Fruit fly (Drosophila melanogaster) whole organism, pupa: Measurements from ENCODE around the gene CG33191.

ENCODE experiments used
- CG10348 ChIP-seq: fragments of 200-800 bp; sonication (Bioruptor generic); IDR thresholded peaks from 2 replicates; pipeline ENCODE4 v1.3.6; 2022; ENCODE audit warnings: missing biosample characterization, missing genetic modification characterization
- CG12605 ChIP-seq: fragments of 200-800 bp; sonication (Bioruptor generic); IDR thresholded peaks from 2 replicates; pipeline ENCODE4 v1.3.6; 2022; ENCODE audit warnings: missing biosample characterization, missing genetic modification characterization
- CG13204 ChIP-seq: fragments of 200-800 bp; sonication (Bioruptor generic); optimal IDR thresholded peaks from 2 replicates; lab custom pipeline; 2018; ENCODE audit warnings: missing biosample characterization, mild to moderate bottlenecking, missing genetic modification characterization, moderate library complexity
- CG14655 ChIP-seq: fragments of 200-800 bp; sonication (Bioruptor generic); optimal IDR thresholded peaks from 3 replicates; lab custom pipeline; 2017; ENCODE audit warnings: mild to moderate bottlenecking, missing biosample characterization, missing genetic modification reagents, missing genetic modification characterization
- CG15710 ChIP-seq: fragments of 200-800 bp; sonication (Bioruptor generic); optimal IDR thresholded peaks from 2 replicates; lab custom pipeline; 2018; ENCODE audit warnings: missing biosample characterization, mild to moderate bottlenecking, missing genetic modification characterization, moderate library complexity
- CG17806 ChIP-seq: fragments of 200-800 bp; sonication (Bioruptor generic); optimal IDR thresholded peaks from 2 replicates; lab custom pipeline; 2018; ENCODE audit warnings: missing biosample characterization, mild to moderate bottlenecking, missing genetic modification characterization, moderate library complexity
- CG32121 ChIP-seq: fragments of 200-800 bp; sonication (Bioruptor generic); IDR thresholded peaks from 2 replicates; pipeline ENCODE4 v1.3.6; 2022; ENCODE audit warnings: missing biosample characterization, missing genetic modification characterization
- CG34367 ChIP-seq: fragments of 200-800 bp; sonication (Bioruptor generic); optimal IDR thresholded peaks from 2 replicates; lab custom pipeline; 2018; ENCODE audit warnings: missing biosample characterization, mild to moderate bottlenecking, missing genetic modification characterization
- CG4496 ChIP-seq: fragments of 200-800 bp; sonication (Bioruptor generic); IDR thresholded peaks from 3 replicates; pipeline ENCODE4 v1.3.6; 2022; ENCODE audit warnings: missing biosample characterization, missing genetic modification characterization
- CG8159 ChIP-seq: fragments of 200-800 bp; sonication (Bioruptor generic); optimal IDR thresholded peaks from 3 replicates; lab custom pipeline; 2018; ENCODE audit warnings: missing biosample characterization, mild to moderate bottlenecking, missing genetic modification characterization, moderate library complexity
- CG8301 ChIP-seq: fragments of 200-800 bp; sonication (Bioruptor generic); optimal IDR thresholded peaks from 2 replicates; lab custom pipeline; 2018; ENCODE audit warnings: missing biosample characterization, mild to moderate bottlenecking, missing genetic modification characterization
- CG9948 ChIP-seq: fragments of 200-800 bp; sonication (Bioruptor generic); optimal IDR thresholded peaks from 2 replicates; lab custom pipeline; 2018; ENCODE audit warnings: missing biosample characterization, mild to moderate bottlenecking, missing genetic modification characterization, moderate library complexity
- D1 ChIP-seq: fragments of 200-800 bp; sonication (Bioruptor generic); optimal IDR thresholded peaks from 2 replicates; lab custom pipeline; 2018; ENCODE audit warnings: missing biosample characterization, mild to moderate bottlenecking, missing genetic modification characterization, moderate library complexity
- EcR ChIP-seq: fragments of 200-800 bp; sonication (Bioruptor generic); optimal IDR thresholded peaks from 3 replicates; lab custom pipeline; 2019; ENCODE audit warnings: missing biosample characterization, missing genetic modification characterization, mild to moderate bottlenecking, moderate library complexity, missing genetic modification reagents
- Ets98B ChIP-seq: fragments of 200-800 bp; sonication (Bioruptor generic); IDR thresholded peaks from 2 replicates; pipeline ENCODE4 v1.3.6; 2022; ENCODE audit warnings: missing biosample characterization, missing genetic modification characterization
- Pif1A ChIP-seq: fragments of 200-800 bp; sonication (Bioruptor generic); optimal IDR thresholded peaks from 3 replicates; lab custom pipeline; 2016; ENCODE audit warnings: missing biosample characterization, missing genetic modification characterization
- Pif1B ChIP-seq: fragments of 200-800 bp; sonication (Bioruptor generic); optimal IDR thresholded peaks from 3 replicates; lab custom pipeline; 2016; ENCODE audit warnings: missing biosample characterization, missing genetic modification characterization
- Snoo ChIP-seq: fragments of 200-800 bp; sonication (Bioruptor generic); optimal IDR thresholded peaks from 3 replicates; lab custom pipeline; 2017; ENCODE audit warnings: missing biosample characterization, mild to moderate bottlenecking, missing genetic modification characterization, inconsistent platforms
- fd96Ca ChIP-seq: fragments of 200-800 bp; sonication (Bioruptor generic); IDR thresholded peaks from 3 replicates; pipeline ENCODE4 v1.3.6; 2022; ENCODE audit warnings: missing biosample characterization, missing genetic modification characterization
- gl ChIP-seq: fragments of 200-800 bp; sonication (Bioruptor generic); optimal IDR thresholded peaks from 2 replicates; lab custom pipeline; 2018; ENCODE audit warnings: missing biosample characterization, mild to moderate bottlenecking, missing genetic modification characterization
- rn ChIP-seq: fragments of 200-800 bp; sonication (Bioruptor generic); IDR thresholded peaks from 2 replicates; pipeline ENCODE4 v1.3.6; 2022; ENCODE audit warnings: missing biosample characterization, missing genetic modification characterization

CG33191 gene

DNA sequence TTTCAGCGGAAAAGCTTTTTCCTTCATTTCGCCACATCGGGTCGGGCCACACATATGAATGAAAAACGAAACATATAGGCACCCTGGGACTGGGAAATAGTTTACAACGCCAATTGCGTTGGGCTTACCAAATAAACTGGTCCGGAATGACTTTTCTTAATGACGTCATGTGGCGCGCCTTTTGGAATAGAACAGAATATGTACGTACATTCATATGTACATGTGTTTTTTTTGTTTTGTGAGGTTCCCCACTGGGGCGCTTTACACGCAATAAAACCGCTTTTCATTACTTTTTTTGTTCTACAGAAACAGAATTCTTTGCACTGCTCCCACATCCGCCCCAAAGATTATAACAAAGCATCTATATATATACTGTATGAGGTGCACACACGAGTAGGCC lies 18.6 kb upstream of the CG33191 start:
- TF ChIP-seq gl (tag; lab: Kevin White, UChicago) (no peak), CG14655 (GFP tag; lab: Kevin White, UChicago) (no peak), rn (GFP tag; lab: Robert Waterston, UW) (no peak), CG32121 (GFP tag; lab: Robert Waterston, UW) (no peak), CG15710 (tag; lab: Kevin White, UChicago) (no peak), CG34367 (no peak), CG4496 (GFP tag; lab: Robert Waterston, UW) (no peak)

- no peak for TF ChIP-seq CG12605 (GFP tag; lab: Robert Waterston, UW)
- TF ChIP-seq CG9948 (tag; lab: Kevin White, UChicago): no peak
- no peak for TF ChIP-seq rn (GFP tag; lab: Robert Waterston, UW)
- no peak for TF ChIP-seq CG10348
- TF ChIP-seq CG4496 (GFP tag; lab: Robert Waterston, UW): no peak
- no peak for TF ChIP-seq D1 (tag; lab: Kevin White, UChicago)
- TF ChIP-seq CG32121 (GFP tag; lab: Robert Waterston, UW): no peak
- TF ChIP-seq CG8159 (tag; lab: Kevin White, UChicago): no peak
- no peak for TF ChIP-seq CG15710 (tag; lab: Kevin White, UChicago)
- TF ChIP-seq Ets98B (GFP tag; lab: Robert Waterston, UW): no peak
- no peak for TF ChIP-seq CG17806 (tag; lab: Kevin White, UChicago)
- TF ChIP-seq Pif1B: no peak
- TF ChIP-seq CG14655 (GFP tag; lab: Kevin White, UChicago): no peak
- no peak for TF ChIP-seq CG8301 (tag; lab: Kevin White, UChicago)
Observed at dm6 chr3R:8794384-8794783, 14.7 kb upstream of the CG33191 start, which contains the start of gene Ir85a. TSS of gene Ir85a (plus strand) at chr3R:8794684.

DNA sequence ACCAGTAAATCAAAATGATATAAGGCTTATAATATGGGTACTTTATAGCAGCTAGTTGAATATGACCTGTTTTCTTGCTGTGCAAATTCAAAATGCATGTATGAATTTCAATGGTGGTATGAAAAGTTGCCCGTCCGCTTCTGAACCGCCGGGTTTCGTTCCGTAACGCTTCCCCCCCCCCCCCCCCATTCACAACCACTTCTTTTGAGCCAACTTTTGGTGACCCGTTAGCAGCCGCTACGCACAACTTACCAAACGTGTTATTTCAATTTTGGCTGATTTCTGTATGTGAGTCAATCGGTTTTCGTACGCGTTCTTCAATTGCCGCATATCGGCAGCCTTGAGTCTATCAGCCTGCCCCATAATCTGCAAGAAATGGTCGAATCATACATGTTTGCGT lies 14.0 kb upstream of the CG33191 start:
- TF ChIP-seq CG13204 (GFP tag; lab: Kevin White, UChicago): peak; percentile 19
- TF ChIP-seq CG10348: no peak
- 0 out of 3 replicates have a peak, but pooled peaks have one; percentile 17 for TF ChIP-seq fd96Ca

- no peak for TF ChIP-seq D1 (tag; lab: Kevin White, UChicago)
- peak; percentile 65 for TF ChIP-seq CG4496 (GFP tag; lab: Robert Waterston, UW)
- peak; percentile 50 for TF ChIP-seq CG8159 (tag; lab: Kevin White, UChicago)
- peak; percentile 63 for TF ChIP-seq Ets98B (GFP tag; lab: Robert Waterston, UW)
- peak; percentile 52 for TF ChIP-seq CG34367
- TF ChIP-seq CG13204 (GFP tag; lab: Kevin White, UChicago): peak; percentile 95
- peak; percentile 55 for TF ChIP-seq CG8301 (tag; lab: Kevin White, UChicago)
- peak; percentile 73 for TF ChIP-seq Pif1A (GFP tag; lab: Kevin White, UChicago)
- peak; percentile 83 for TF ChIP-seq CG12605 (GFP tag; lab: Robert Waterston, UW)
- peak; percentile 79 for TF ChIP-seq gl (tag; lab: Kevin White, UChicago)
- TF ChIP-seq EcR (GFP tag; lab: Kevin White, UChicago): peak; percentile 48
- TF ChIP-seq CG15710 (tag; lab: Kevin White, UChicago): peak; percentile 34
- no peak for TF ChIP-seq CG10348
- peak; percentile 31 for TF ChIP-seq CG17806 (tag; lab: Kevin White, UChicago)
- peak; percentile 82 for TF ChIP-seq Pif1B
- TF ChIP-seq Snoo: no peak
- TF ChIP-seq CG32121 (GFP tag; lab: Robert Waterston, UW): no peak
- peak; percentile 69 for TF ChIP-seq CG14655 (GFP tag; lab: Kevin White, UChicago)
- TF ChIP-seq fd96Ca: 0 out of 3 replicates have a peak, but pooled peaks have one; percentile 52
- no peak for TF ChIP-seq rn (GFP tag; lab: Robert Waterston, UW)
- peak; percentile 17 for TF ChIP-seq CG9948 (tag; lab: Kevin White, UChicago)
Observed at dm6 chr3R:8792463-8793175, 12.9 kb upstream of the CG33191 start.

- TF ChIP-seq CG15710 (tag; lab: Kevin White, UChicago) (peak; percentile 78), CG12605 (GFP tag; lab: Robert Waterston, UW) (peak; percentile 91), rn (GFP tag; lab: Robert Waterston, UW) (peak; percentile 87), CG34367 (peak; percentile 76), Pif1B (peak; percentile 98), CG32121 (GFP tag; lab: Robert Waterston, UW) (peak; percentile 90), CG14655 (GFP tag; lab: Kevin White, UChicago) (peak; percentile 89), CG8159 (tag; lab: Kevin White, UChicago) (peak; percentile 82), CG10348 (no peak), CG9948 (tag; lab: Kevin White, UChicago) (peak; percentile 82), fd96Ca (peak; percentile 94), CG4496 (GFP tag; lab: Robert Waterston, UW) (peak; percentile 96), CG17806 (tag; lab: Kevin White, UChicago) (peak; percentile 77), gl (tag; lab: Kevin White, UChicago) (peak; percentile 41), D1 (tag; lab: Kevin White, UChicago) (no peak), CG13204 (GFP tag; lab: Kevin White, UChicago) (no peak), CG8301 (tag; lab: Kevin White, UChicago) (peak; percentile 82), EcR (GFP tag; lab: Kevin White, UChicago) (no peak), Pif1A (GFP tag; lab: Kevin White, UChicago) (peak; percentile 97), Snoo (peak; percentile 27), Ets98B (GFP tag; lab: Robert Waterston, UW) (peak; percentile 95)
Observed at dm6 chr3R:8788722-8789400, 9.1 kb upstream of the CG33191 start.
